Worm (Caenorhabditis elegans): ENCODE results near the gene prdx-2.

The prdx-2 gene

ce11 chrII:5330206-5330686 lies 47.7 kb upstream of the prdx-2 start (continued):
- TF ChIP-seq zfp-2 (tag; optimal IDR thresholded peaks at IDR 0.05) (no peak), Y75B8A.6 (GFP tag; IDR thresholded peaks at IDR 0.05) (no peak), nhr-77 (tag; optimal IDR thresholded peaks at IDR 0.05) (peak; percentile 76), lin-39 (tag; optimal IDR thresholded peaks at IDR 0.05) (no peak), aly-2 (tag; optimal IDR thresholded peaks at IDR 0.05) (no peak), sdz-12 (GFP tag; optimal IDR thresholded peaks at IDR 0.05) (no peak), ceh-62 (tag; optimal IDR thresholded peaks at IDR 0.05) (no peak), daf-19 (GFP tag; conservative IDR thresholded peaks at IDR 0.05) (no peak), tra-1 (GFP tag; IDR thresholded peaks at IDR 0.05) (peak; percentile 89), zfp-3 (GFP tag; conservative IDR thresholded peaks at IDR 0.05) (0 out of 2 replicates have a peak, but pooled peaks have one; percentile 27), skn-1 (tag; optimal IDR thresholded peaks at IDR 0.05) (no peak), lin-15B (tag; optimal IDR thresholded peaks at IDR 0.05) (no peak), duxl-1 (tag; optimal IDR thresholded peaks at IDR 0.05; ENCODE audit: poor library complexity) (no peak), nhr-42 (GFP tag; IDR thresholded peaks at IDR 0.05) (no peak), pqm-1 (tag; optimal IDR thresholded peaks at IDR 0.05) (peak; percentile 30), mdl-1 (tag; optimal IDR thresholded peaks at IDR 0.05) (peak; percentile 74 to 92), ceh-20 (GFP tag; IDR thresholded peaks at IDR 0.05) (peak; percentile 77), dmd-8 (GFP tag; IDR thresholded peaks at IDR 0.05) (no peak), nhr-10 (tag; optimal IDR thresholded peaks at IDR 0.05) (peak; percentile 61), ZK337.2 (GFP tag; IDR thresholded peaks at IDR 0.05) (no peak; the same call in 1 of the 2 replicates), madf-5 (GFP tag; IDR thresholded peaks at IDR 0.05) (no peak), zip-2 (tag; optimal IDR thresholded peaks at IDR 0.05) (peak; percentile 18), hmg-1.1 (GFP tag; IDR thresholded peaks at IDR 0.05) (peak; percentile 74), dmd-6 (GFP tag; IDR thresholded peaks at IDR 0.05) (peak; percentile 98), zag-1 (tag; optimal IDR thresholded peaks at IDR 0.05) (no peak), ctbp-1 (GFP tag; IDR thresholded peaks at IDR 0.05) (no peak), madf-9 (GFP tag; conservative IDR thresholded peaks at IDR 0.05) (0 out of 2 replicates have a peak, but pooled peaks have one; percentile 60), D1046.2 (GFP tag; IDR thresholded peaks at IDR 0.05) (no peak), F10B5.3 (tag; optimal IDR thresholded peaks at IDR 0.05) (peak; percentile 28), ceh-44 (GFP tag; IDR thresholded peaks at IDR 0.05) (no peak), hlh-11 (tag; optimal IDR thresholded peaks at IDR 0.05) (peak; percentile 97), mes-2 (tag; optimal IDR thresholded peaks at IDR 0.05; ENCODE audit: poor library complexity, severe bottlenecking) (peak; percentile 67), aha-1 (tag) (peak; percentile 77), nhr-41 (GFP tag; IDR thresholded peaks at IDR 0.05) (no peak), tag-97 (GFP tag; IDR thresholded peaks at IDR 0.05) (no peak), lim-7 (GFP tag; IDR thresholded peaks at IDR 0.05) (no peak), lin-13 (GFP tag; optimal IDR thresholded peaks at IDR 0.05) (peak; percentile 65), set-16 (GFP tag; IDR thresholded peaks at IDR 0.05) (0 out of 2 replicates have a peak, but pooled peaks have one; percentile 10), hlh-30 (tag; optimal IDR thresholded peaks at IDR 0.05; ENCODE audit: insufficient read depth) (peak; percentile 94), attf-4 (tag; optimal IDR thresholded peaks at IDR 0.05) (no peak), mxl-2 (GFP tag; conservative IDR thresholded peaks at IDR 0.05) (no peak), nhr-76 (tag; optimal IDR thresholded peaks at IDR 0.05) (peak; percentile 41), R02D3.7 (tag; optimal IDR thresholded peaks at IDR 0.05) (no peak), php-3 (GFP tag; IDR thresholded peaks at IDR 0.05) (peak; percentile 89), F44E2.7 (GFP tag; IDR thresholded peaks at IDR 0.05) (no peak), ceh-28 (tag; optimal IDR thresholded peaks at IDR 0.05) (no peak), cey-2 (tag; optimal IDR thresholded peaks at IDR 0.05; ENCODE audit: borderline replicate concordance, insufficient read depth) (peak; percentile 61), mdt-29 (GFP tag; IDR thresholded peaks at IDR 0.05) (peak; percentile 59; the same call in 1 of the 2 replicates), ceh-82 (tag; optimal IDR thresholded peaks at IDR 0.05) (no peak), nhr-111 (GFP tag; optimal IDR thresholded peaks at IDR 0.05) (no peak), dve-1 (tag; optimal IDR thresholded peaks at IDR 0.05; ENCODE audit: insufficient read depth) (peak; percentile 90)

Data from whole organism, L4 larva.